Worm (Caenorhabditis elegans) whole organism, mixed stage, embryonic: Measurements from ENCODE around the gene C52G5.3.

Experiments
- bed-3 ChIP-seq: fragments of 200-800 bp; sonication (Bioruptor generic); optimal IDR thresholded peaks from 3 replicates; lab custom pipeline; 2018; ENCODE audit warnings: mild to moderate bottlenecking, missing genetic modification characterization, moderate library complexity, missing compliant biosample characterization
- blmp-1 ChIP-seq: fragments of 150-350 bp; optimal IDR thresholded peaks from 2 replicates; lab custom pipeline; 2014; ENCODE audit warnings: missing biosample characterization, missing genetic modification characterization
- ceh-43 ChIP-seq: fragments of 200-800 bp; sonication (Bioruptor generic); optimal IDR thresholded peaks from 2 replicates; lab custom pipeline; 2018; ENCODE audit warnings: mild to moderate bottlenecking, missing genetic modification characterization, moderate library complexity, missing compliant biosample characterization
- ces-1 ChIP-seq: fragments of 150-350 bp; optimal IDR thresholded peaks from 2 replicates; lab custom pipeline; 2014; ENCODE audit warnings: missing biosample characterization, missing genetic modification reagents, missing genetic modification characterization
- cnd-1 ChIP-seq: fragments of 200-800 bp; sonication (Bioruptor generic); optimal IDR thresholded peaks from 2 replicates; lab custom pipeline; 2018; ENCODE audit warnings: mild to moderate bottlenecking, missing genetic modification characterization, missing compliant biosample characterization
- drap-1 ChIP-seq: fragments of 200-800 bp; sonication (Bioruptor generic); optimal IDR thresholded peaks from 3 replicates; lab custom pipeline; 2018; ENCODE audit warnings: mild to moderate bottlenecking, missing genetic modification characterization, missing compliant biosample characterization
- elt-1 ChIP-seq: sonication (generic microtip); optimal IDR thresholded peaks from 2 replicates; lab custom pipeline; 2017; ENCODE audit warnings: missing genetic modification characterization, mild to moderate bottlenecking, missing compliant biosample characterization, antibody characterized with exemption, moderate library complexity, borderline replicate concordance; ENCODE audit not compliant: insufficient read depth
- elt-3 ChIP-seq: fragments of 150-350 bp; optimal IDR thresholded peaks from 2 replicates; lab custom pipeline; 2014; ENCODE audit warnings: missing biosample characterization, missing genetic modification characterization
- flh-1 ChIP-seq: fragments of 200-800 bp; sonication (Bioruptor generic); optimal IDR thresholded peaks from 2 replicates; lab custom pipeline; 2018; ENCODE audit warnings: mild to moderate bottlenecking, missing genetic modification characterization, moderate library complexity, missing compliant biosample characterization
- hlh-1 ChIP-seq: fragments of 150-350 bp; optimal IDR thresholded peaks from 2 replicates; lab custom pipeline; 2014; ENCODE audit warnings: missing biosample characterization, missing genetic modification reagents, missing genetic modification characterization
- lin-13 ChIP-seq: fragments of 150-350 bp; optimal IDR thresholded peaks from 2 replicates; lab custom pipeline; 2014; ENCODE audit warnings: missing biosample characterization, missing genetic modification characterization
- lin-32 ChIP-seq: fragments of 200-800 bp; sonication (Bioruptor generic); optimal IDR thresholded peaks from 2 replicates; lab custom pipeline; 2018; ENCODE audit warnings: mild to moderate bottlenecking, missing genetic modification characterization, missing compliant biosample characterization
- lsy-2 ChIP-seq: fragments of 150-350 bp; optimal IDR thresholded peaks from 2 replicates; lab custom pipeline; 2014; ENCODE audit warnings: missing biosample characterization, missing genetic modification characterization
- mab-5 ChIP-seq: fragments of 150-350 bp; optimal IDR thresholded peaks from 2 replicates; lab custom pipeline; 2014; ENCODE audit warnings: missing biosample characterization, missing genetic modification characterization
- mep-1 ChIP-seq: fragments of 150-350 bp; optimal IDR thresholded peaks from 2 replicates; lab custom pipeline; 2017; ENCODE audit warnings: missing biosample characterization, missing genetic modification reagents, missing genetic modification characterization, inconsistent platforms
- nhr-12 ChIP-seq: fragments of 150-350 bp; optimal IDR thresholded peaks from 2 replicates; lab custom pipeline; 2014; ENCODE audit warnings: missing biosample characterization, missing genetic modification characterization
- nhr-237 ChIP-seq: fragments of 150-350 bp; optimal IDR thresholded peaks from 2 replicates; lab custom pipeline; 2014; ENCODE audit warnings: missing biosample characterization, missing genetic modification characterization
- nhr-28 ChIP-seq: fragments of 150-350 bp; optimal IDR thresholded peaks from 2 replicates; lab custom pipeline; 2014; ENCODE audit warnings: missing biosample characterization, missing genetic modification characterization
- nhr-76 ChIP-seq: sonication (generic microtip); optimal IDR thresholded peaks from 2 replicates; lab custom pipeline; 2017; ENCODE audit warnings: missing biosample characterization, missing genetic modification characterization
- pha-4 ChIP-seq: fragments of 150-350 bp; optimal IDR thresholded peaks from 2 replicates; lab custom pipeline; 2018; ENCODE audit warnings: missing biosample characterization, missing genetic modification reagents, missing genetic modification characterization
- sem-2 ChIP-seq: fragments of 200-800 bp; sonication (Bioruptor generic); optimal IDR thresholded peaks from 2 replicates; lab custom pipeline; 2018; ENCODE audit warnings: mild to moderate bottlenecking, missing genetic modification characterization, missing compliant biosample characterization
- snpc-4 ChIP-seq: fragments of 150-350 bp; optimal IDR thresholded peaks from 2 replicates; lab custom pipeline; 2014; ENCODE audit warnings: missing biosample characterization, missing genetic modification characterization
- tbx-8 ChIP-seq: fragments of 200-800 bp; sonication (Bioruptor generic); optimal IDR thresholded peaks from 2 replicates; lab custom pipeline; 2018; ENCODE audit warnings: mild to moderate bottlenecking, missing genetic modification characterization, moderate library complexity, missing compliant biosample characterization
- unc-120 ChIP-seq: sonication (generic microtip); optimal IDR thresholded peaks from 2 replicates; lab custom pipeline; 2017; ENCODE audit warnings: missing genetic modification characterization, missing compliant biosample characterization; ENCODE audit not compliant: poor library complexity, severe bottlenecking
- unc-39 ChIP-seq: fragments of 150-350 bp; optimal IDR thresholded peaks from 2 replicates; lab custom pipeline; 2014; ENCODE audit warnings: missing biosample characterization, missing genetic modification characterization
- unc-62 ChIP-seq: fragments of 150-350 bp; optimal IDR thresholded peaks from 2 replicates; lab custom pipeline; 2014; ENCODE audit warnings: missing biosample characterization, missing genetic modification reagents, missing genetic modification characterization
- ztf-11 ChIP-seq: fragments of 150-350 bp; optimal IDR thresholded peaks from 2 replicates; lab custom pipeline; 2014; ENCODE audit warnings: missing biosample characterization, missing genetic modification characterization

C52G5.3 gene

ce11 chrX:12843011-12843410 lies 2.9 kb downstream of the C52G5.3 start, which contains the start of gene C52G5.2:
TSS of gene C52G5.2 (plus strand) at chrX:12843311.
- TF ChIP-seq unc-120 (tag; lab: Kevin White, UChicago) (no peak), lin-13 (no peak)

- no peak for TF ChIP-seq cnd-1 (tag; lab: Kevin White, UChicago)
- TF ChIP-seq lin-32 (GFP tag; lab: Kevin White, UChicago): no peak
- TF ChIP-seq elt-1 (tag; lab: Kevin White, UChicago): no peak
- TF ChIP-seq mab-5 (tag; lab: Kevin White, UChicago): no peak
Measured at ce11 chrX:12834848-12835247, 11.1 kb downstream of the C52G5.3 start.

ce11 chrX:12829055-12829454 lies 16.9 kb downstream of the C52G5.3 start:
- TF ChIP-seq flh-1 (GFP tag; lab: Kevin White, UChicago): no peak
- no peak for TF ChIP-seq mep-1 (tag; lab: Kevin White, UChicago)
- no peak for TF ChIP-seq lsy-2 (tag; lab: Kevin White, UChicago)
- no peak for TF ChIP-seq blmp-1 (tag; lab: Kevin White, UChicago)
- no peak for TF ChIP-seq lin-32 (GFP tag; lab: Kevin White, UChicago)
- TF ChIP-seq pha-4 (tag; lab: Kevin White, UChicago): no peak

ce11 chrX:12827741-12828408 lies 18.1 kb downstream of the C52G5.3 start:
- TF ChIP-seq elt-1 (tag; lab: Kevin White, UChicago): no peak

DNA sequence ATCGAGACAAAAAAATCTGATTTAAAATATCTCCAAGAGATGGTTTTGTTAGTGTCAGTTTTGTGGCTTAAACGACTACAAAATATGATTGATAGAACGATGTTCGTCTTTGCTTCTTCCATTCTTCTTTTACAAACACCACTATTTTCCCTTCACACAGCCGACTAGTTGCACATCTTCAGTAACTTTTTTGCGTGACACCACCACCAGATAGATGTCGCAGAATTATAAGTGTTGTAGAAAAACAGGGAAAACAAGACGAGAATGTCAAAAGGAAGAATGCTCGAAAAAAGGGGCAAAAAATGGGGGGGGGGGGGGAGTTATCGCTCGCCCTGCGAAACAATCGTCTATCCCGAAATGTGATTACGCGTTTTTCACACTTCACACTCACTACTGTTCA lies 19.2 kb downstream of the C52G5.3 start:
- TF ChIP-seq ztf-11: no peak
- TF ChIP-seq nhr-28 (tag; lab: Kevin White, UChicago): no peak
- TF ChIP-seq mep-1 (tag; lab: Kevin White, UChicago): no peak
- TF ChIP-seq elt-1 (tag; lab: Kevin White, UChicago): no peak
- TF ChIP-seq nhr-237 (tag; lab: Kevin White, UChicago): no peak
- no peak for TF ChIP-seq cnd-1 (tag; lab: Kevin White, UChicago)
- no peak for TF ChIP-seq sem-2 (GFP tag; lab: Kevin White, UChicago)
- TF ChIP-seq lsy-2 (tag; lab: Kevin White, UChicago): no peak
- no peak for TF ChIP-seq snpc-4 (tag; lab: Kevin White, UChicago)
- no peak for TF ChIP-seq nhr-76 (tag; lab: Kevin White, UChicago)
- no peak for TF ChIP-seq mab-5 (tag; lab: Kevin White, UChicago)
- TF ChIP-seq tbx-8 (GFP tag; lab: Kevin White, UChicago): no peak
- TF ChIP-seq ces-1 (GFP tag; lab: Kevin White, UChicago): no peak
- no peak for TF ChIP-seq lin-13
- no peak for TF ChIP-seq nhr-12 (tag; lab: Kevin White, UChicago)
- no peak for TF ChIP-seq bed-3 (GFP tag; lab: Kevin White, UChicago)
- TF ChIP-seq drap-1 (GFP tag; lab: Kevin White, UChicago): no peak
- TF ChIP-seq unc-120 (tag; lab: Kevin White, UChicago): no peak
- no peak for TF ChIP-seq lin-32 (GFP tag; lab: Kevin White, UChicago)

DNA sequence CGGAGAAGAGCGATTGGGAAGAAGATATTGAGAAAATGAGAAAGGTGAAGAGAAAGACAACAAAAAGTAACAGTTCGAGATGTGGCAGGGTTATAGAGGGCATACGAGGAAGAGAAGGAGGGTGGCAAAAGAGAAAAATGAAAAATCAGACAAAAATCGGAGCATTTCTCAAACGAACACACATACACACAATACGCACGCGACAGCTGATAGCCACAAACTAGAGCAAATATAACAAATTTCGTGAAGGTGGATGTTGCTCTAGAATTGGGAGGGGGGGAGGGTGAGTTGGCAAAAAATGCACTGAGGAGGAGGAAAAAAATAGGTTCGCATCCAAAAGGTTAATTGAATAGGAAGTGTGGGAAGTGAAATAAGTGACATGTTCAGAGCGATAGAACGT lies 20.8 kb downstream of the C52G5.3 start:
- TF ChIP-seq nhr-28 (tag; lab: Kevin White, UChicago): no peak
- TF ChIP-seq unc-62 (GFP tag; lab: Kevin White, UChicago): no peak
- no peak for TF ChIP-seq pha-4 (tag; lab: Kevin White, UChicago)
- no peak for TF ChIP-seq elt-3
- no peak for TF ChIP-seq flh-1 (GFP tag; lab: Kevin White, UChicago)
- TF ChIP-seq elt-1 (tag; lab: Kevin White, UChicago): no peak

- TF ChIP-seq hlh-1: no peak
- TF ChIP-seq bed-3 (GFP tag; lab: Kevin White, UChicago): no peak
- no peak for TF ChIP-seq unc-39
- TF ChIP-seq mep-1 (tag; lab: Kevin White, UChicago): no peak
- TF ChIP-seq ceh-43 (GFP tag; lab: Kevin White, UChicago): no peak
- TF ChIP-seq, all 35 proteins: peak for 0
Measured at ce11 chrX:12819512-12819911, 26.4 kb downstream of the C52G5.3 start.
